Fruit fly (Drosophila melanogaster): ENCODE measurements around the gene Nemp.

Nemp gene

DNA sequence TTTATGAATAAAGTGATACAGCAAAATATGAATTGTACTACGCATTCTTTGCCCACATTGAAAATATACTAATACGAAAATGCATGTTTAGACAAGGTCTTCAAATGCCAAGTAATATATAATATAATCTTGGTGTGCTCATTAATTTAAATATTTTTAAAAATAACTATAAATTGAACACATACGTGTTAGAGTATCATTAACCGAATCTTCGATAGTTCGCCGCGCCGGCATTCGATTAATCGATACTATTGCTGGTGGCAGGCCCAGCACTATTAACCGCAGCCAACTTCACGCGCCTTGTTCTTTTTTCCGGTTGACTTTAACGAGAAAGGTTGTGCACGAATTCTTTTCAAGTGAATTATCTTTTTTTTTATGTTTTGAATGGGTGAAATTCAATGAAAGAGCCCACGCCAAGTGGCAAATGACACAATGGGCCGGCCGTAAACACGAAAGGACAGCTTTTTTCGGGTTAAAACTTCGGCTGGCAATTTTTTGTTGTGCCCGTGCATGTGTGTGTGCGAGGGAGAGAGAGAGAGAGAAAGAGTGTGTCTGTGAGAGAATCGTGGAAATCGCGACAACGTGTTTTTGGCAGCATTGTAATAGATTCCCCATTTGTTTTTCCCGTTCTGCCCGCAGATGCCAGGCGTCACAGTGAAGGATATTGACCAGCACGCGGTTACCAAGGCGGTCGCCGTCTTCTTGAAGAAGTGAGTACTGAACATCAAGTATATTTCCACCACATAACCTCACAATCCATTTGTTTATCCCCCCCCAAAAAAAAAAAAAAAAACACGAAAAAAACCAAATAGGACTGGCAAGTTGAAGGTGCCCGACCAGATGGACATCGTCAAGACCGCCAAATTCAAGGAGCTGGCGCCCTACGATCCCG, 17.0 kb downstream of the Nemp start, which contains the start of gene RpS19a (continued):
- TF ChIP-seq disco-r (GFP tag; optimal IDR thresholded peaks at IDR 0.05), result peak; percentile 56
- TF ChIP-seq shn (GFP tag; optimal IDR thresholded peaks at IDR 0.05), result peak; percentile 66
- 0 out of 2 replicates have a peak, but pooled peaks have one; percentile 20 for TF ChIP-seq dimm (GFP tag; IDR thresholded peaks at IDR 0.05)
- peak; percentile 37 for TF ChIP-seq grn (GFP tag; optimal IDR thresholded peaks at IDR 0.05)
- no peak; the same call in 1 of the 2 replicates for TF ChIP-seq MBD-R2 (GFP tag; IDR thresholded peaks at IDR 0.05)
- peak; percentile 48; the same call in 1 of the 3 replicates for TF ChIP-seq B-H1 (GFP tag; IDR thresholded peaks at IDR 0.05)
- TF ChIP-seq Ravus (GFP tag; IDR thresholded peaks at IDR 0.05), result no peak
- TF ChIP-seq Xbp1 (GFP tag; optimal IDR thresholded peaks at IDR 0.05), result peak; percentile 56
- TF ChIP-seq twi (tag; optimal IDR thresholded peaks at IDR 0.05), result peak; percentile 38
- TF ChIP-seq psq (GFP tag; optimal IDR thresholded peaks at IDR 0.05), result no peak
- TF ChIP-seq Nf-YB (GFP tag; optimal IDR thresholded peaks at IDR 0.05), result peak; percentile 55
- peak; percentile 55 for TF ChIP-seq CG6654 (GFP tag; optimal IDR thresholded peaks at IDR 0.05)
- no peak for TF ChIP-seq CG31388 (GFP tag; optimal IDR thresholded peaks at IDR 0.05)
- TF ChIP-seq Scr (GFP tag; IDR thresholded peaks at IDR 0.05; ENCODE audit: partially characterized antibody), result peak; percentile 66; the same call in 1 of the 2 replicates
- TF ChIP-seq mirr (GFP tag; optimal IDR thresholded peaks at IDR 0.05), result peak; percentile 91
- 0 out of 3 replicates have a peak, but pooled peaks have one; percentile 34 for TF ChIP-seq CG14860 (GFP tag; IDR thresholded peaks at IDR 0.05; ENCODE audit: partially characterized antibody)
- TF ChIP-seq hkb (optimal IDR thresholded peaks at IDR 0.05), result no peak
- peak; percentile 70 for TF ChIP-seq hkb (GFP tag; IDR thresholded peaks at IDR 0.05)
- peak; percentile 92 for TF ChIP-seq CG11456 (GFP tag; IDR thresholded peaks at IDR 0.05)
- no peak for TF ChIP-seq fru (optimal IDR thresholded peaks at IDR 0.05)
- peak; percentile 30 for TF ChIP-seq repo (GFP tag; optimal IDR thresholded peaks at IDR 0.05)
- no peak for TF ChIP-seq CG13287 (GFP tag; IDR thresholded peaks at IDR 0.05; ENCODE audit: partially characterized antibody)
- TF ChIP-seq CG43689 (GFP tag; IDR thresholded peaks at IDR 0.05), result peak; percentile 68; the same call in 1 of the 2 replicates
- peak; percentile 78; the same call in 2 of the 3 replicates for TF ChIP-seq ken (GFP tag; IDR thresholded peaks at IDR 0.05)
- peak; percentile 61 for TF ChIP-seq CG1603 (tag; optimal IDR thresholded peaks at IDR 0.05)
- TF ChIP-seq Kr (GFP tag; optimal IDR thresholded peaks at IDR 0.05), result peak; percentile 66
- TF ChIP-seq ac (GFP tag; optimal IDR thresholded peaks at IDR 0.05), result peak; percentile 75
- peak; percentile 55 for TF ChIP-seq cwo (GFP tag; optimal IDR thresholded peaks at IDR 0.05)
- TF ChIP-seq ranshi (GFP tag; IDR thresholded peaks at IDR 0.05), result peak; percentile 72
- peak; percentile 73 for TF ChIP-seq org-1 (GFP tag; optimal IDR thresholded peaks at IDR 0.05)
- peak; percentile 94 for TF ChIP-seq YL-1 (GFP tag; optimal IDR thresholded peaks at IDR 0.05)
- peak; percentile 55 for TF ChIP-seq CG7745 (tag; optimal IDR thresholded peaks at IDR 0.05)
- TF ChIP-seq unc-4 (GFP tag; IDR thresholded peaks at IDR 0.05; ENCODE audit: partially characterized antibody), result no peak
- peak; percentile 85 for TF ChIP-seq nau (GFP tag; optimal IDR thresholded peaks at IDR 0.05)
- TF ChIP-seq CG2202 (tag; optimal IDR thresholded peaks at IDR 0.05), result peak; percentile 45
- no peak for TF ChIP-seq yki (optimal IDR thresholded peaks at IDR 0.05)
- peak; percentile 97 for TF ChIP-seq Med (GFP tag)
- TF ChIP-seq CG6175 (GFP tag; IDR thresholded peaks at IDR 0.05), result peak; percentile 73
- TF ChIP-seq CG2120 (GFP tag; optimal IDR thresholded peaks at IDR 0.05), result no peak
- TF ChIP-seq CG1647 (GFP tag; optimal IDR thresholded peaks at IDR 0.05), result peak; percentile 53
- peak; percentile 61; the same call in 1 of the 2 replicates for TF ChIP-seq H2.0 (GFP tag; IDR thresholded peaks at IDR 0.05)
- TF ChIP-seq CG2875 (GFP tag; optimal IDR thresholded peaks at IDR 0.05), result peak; percentile 78
- peak; percentile 23 for TF ChIP-seq zfh2 (GFP tag; optimal IDR thresholded peaks at IDR 0.05)
- TF ChIP-seq nom (GFP tag; optimal IDR thresholded peaks at IDR 0.05), result peak; percentile 91
- TF ChIP-seq CG34422 (GFP tag; IDR thresholded peaks at IDR 0.05), result peak; percentile 48; the same call in 1 of the 3 replicates
- TF ChIP-seq CHES-1-like (GFP tag; optimal IDR thresholded peaks at IDR 0.05), result no peak
- TF ChIP-seq Doc2 (GFP tag; IDR thresholded peaks at IDR 0.05), result no peak
- peak; percentile 66; the same call in 2 of the 3 replicates for TF ChIP-seq Mrtf (GFP tag; IDR thresholded peaks at IDR 0.05)
- peak; percentile 42 for TF ChIP-seq CG11398 (GFP tag; optimal IDR thresholded peaks at IDR 0.05)

Data from whole organism, embryonic.